Fruit fly (Drosophila melanogaster) S2 (cell line): Measurements from ENCODE around the gene CG10376.

Source experiments
- CG8478 ChIP-seq: fragments of >200 bp; optimal IDR thresholded peaks from 2 replicates; lab custom pipeline; 2018
- CTCF ChIP-seq, 2 experiments: fragments of >200 bp; optimal IDR thresholded peaks; 2 replicates each; lab custom pipeline; 2018

Gene CG10376

DNA sequence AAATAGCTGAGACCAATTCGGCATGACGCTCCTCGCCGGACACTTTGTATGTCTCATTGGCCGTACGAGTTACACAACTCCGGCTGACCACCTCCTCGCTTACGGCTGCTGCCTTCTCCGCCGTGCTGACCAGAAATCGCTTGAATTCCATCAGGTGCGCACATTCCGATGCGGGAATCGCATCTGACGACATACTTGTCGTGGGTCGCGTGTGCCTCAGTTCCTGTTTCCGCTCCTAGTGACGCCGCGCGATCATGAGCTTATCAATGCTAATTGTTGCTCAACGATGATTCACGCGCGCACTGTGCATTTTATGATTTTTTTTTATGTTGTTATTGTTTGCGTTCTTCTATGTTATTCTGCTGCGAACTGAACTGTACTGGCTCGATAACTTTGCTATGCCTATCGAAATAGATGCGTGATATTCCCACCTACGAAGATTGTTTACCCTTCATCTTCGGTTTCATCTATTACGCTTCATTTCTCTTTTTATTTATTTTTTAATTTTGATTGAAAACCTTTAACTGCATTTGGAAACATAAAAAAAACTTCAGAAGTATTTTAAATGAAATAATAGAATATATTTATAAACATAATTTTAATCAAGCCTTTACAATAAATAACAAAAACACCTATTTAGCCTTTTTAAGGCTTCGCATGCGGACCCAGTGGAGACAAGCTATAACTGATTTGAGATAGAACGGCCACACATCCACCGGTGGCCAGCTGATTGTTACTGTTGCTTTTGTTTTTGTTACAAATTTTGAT is at the start of gene CG10376, which contains the start of gene CG10343:
Gene CG10376, minus strand, starts transcription at position 385 of the 768 bp plus-strand sequence.
Gene CG10343, plus strand, starts transcription at position 753 of the 768 bp plus-strand sequence.
- TF ChIP-seq CTCF (optimal IDR thresholded peaks at IDR 0.05; lab: Kevin White, UChicago) (no peak), CG8478 (lab: Kevin White, UChicago) (no peak)

DNA sequence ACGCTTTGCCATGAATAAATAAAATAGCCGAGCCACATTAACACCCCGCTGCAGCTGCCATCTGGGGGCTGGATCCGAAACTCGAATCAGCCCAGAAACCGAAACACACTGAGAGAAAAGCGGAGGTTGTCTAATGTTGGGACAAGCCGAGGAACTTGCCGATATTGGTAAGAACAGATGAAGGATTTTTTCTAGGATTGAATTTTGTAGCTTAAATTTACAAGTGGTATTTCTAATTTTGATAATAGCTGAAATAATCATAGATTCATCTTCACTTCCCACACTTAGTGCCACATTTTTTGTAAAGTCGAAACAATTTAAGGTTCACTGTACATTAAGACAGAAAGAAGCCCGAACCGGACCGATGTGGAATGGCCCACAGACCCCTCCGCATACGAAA is 49.1 kb upstream of the CG10376 start:
- no peak for TF ChIP-seq CG8478 (lab: Kevin White, UChicago)
- no peak for TF ChIP-seq CTCF (optimal IDR thresholded peaks at IDR 0.05; lab: Kevin White, UChicago)

DNA sequence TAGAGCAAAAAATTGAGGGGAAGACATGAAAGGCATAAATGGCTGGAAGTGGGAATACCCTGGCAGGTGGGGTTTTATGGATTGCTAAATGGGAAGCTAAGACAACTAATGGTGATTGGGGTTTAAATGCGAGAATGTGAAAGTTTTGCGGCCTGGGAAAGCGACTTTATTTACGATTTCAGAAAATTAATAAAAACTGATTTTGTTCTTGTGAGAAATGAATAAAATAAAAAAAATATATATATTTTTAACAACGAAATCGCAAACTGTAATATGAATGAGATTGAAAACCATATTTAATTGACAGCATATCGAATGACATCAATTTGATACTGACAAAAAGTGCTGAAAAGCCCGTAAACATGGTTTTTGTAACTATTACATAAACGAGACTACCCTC is 48.4 kb upstream of the CG10376 start:
- no peak for TF ChIP-seq CTCF (optimal IDR thresholded peaks at IDR 0.05; lab: Kevin White, UChicago)

DNA sequence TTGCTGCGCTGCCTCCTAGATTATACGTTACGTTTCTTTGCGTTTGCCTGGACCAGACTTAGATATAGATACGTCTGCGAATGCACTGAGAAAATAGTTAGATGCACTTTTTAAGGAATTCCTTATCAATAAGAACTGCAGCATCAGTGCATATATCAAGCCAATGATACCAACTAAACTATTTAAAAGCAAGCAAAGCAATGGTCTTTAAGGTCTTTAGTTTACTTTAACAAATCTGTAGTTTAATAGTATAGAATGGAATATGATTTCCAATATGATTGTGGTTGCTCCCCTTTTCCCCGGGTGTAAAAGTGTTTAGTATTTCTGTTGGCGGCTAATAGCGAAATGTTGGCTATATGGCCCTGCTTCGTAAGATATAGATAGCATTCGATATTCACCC is 43.8 kb upstream of the CG10376 start:
- TF ChIP-seq CTCF (optimal IDR thresholded peaks at IDR 0.05; lab: Kevin White, UChicago) (no peak), CG8478 (lab: Kevin White, UChicago) (no peak)

DNA sequence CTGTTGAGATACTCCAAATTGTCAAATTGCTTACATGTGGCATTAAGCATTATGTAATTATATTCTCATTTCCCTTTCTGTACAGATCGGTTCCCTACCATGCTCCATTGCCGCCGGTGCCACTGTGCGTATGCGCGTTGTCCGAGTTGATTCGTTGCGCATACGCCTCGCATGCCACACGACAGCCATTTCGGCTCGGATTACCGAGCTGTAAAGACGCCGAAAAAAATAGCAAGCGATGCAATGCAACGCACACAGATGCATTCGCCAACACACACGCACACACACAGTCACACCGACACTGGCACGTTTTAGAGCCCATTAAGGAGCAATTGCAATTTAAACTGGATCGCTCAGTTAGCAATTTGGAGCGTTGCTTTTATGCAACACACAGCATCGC is 42.5 kb upstream of the CG10376 start:
- TF ChIP-seq CTCF (optimal IDR thresholded peaks at IDR 0.05; lab: Kevin White, UChicago) (no peak), CG8478 (lab: Kevin White, UChicago) (no peak)

DNA sequence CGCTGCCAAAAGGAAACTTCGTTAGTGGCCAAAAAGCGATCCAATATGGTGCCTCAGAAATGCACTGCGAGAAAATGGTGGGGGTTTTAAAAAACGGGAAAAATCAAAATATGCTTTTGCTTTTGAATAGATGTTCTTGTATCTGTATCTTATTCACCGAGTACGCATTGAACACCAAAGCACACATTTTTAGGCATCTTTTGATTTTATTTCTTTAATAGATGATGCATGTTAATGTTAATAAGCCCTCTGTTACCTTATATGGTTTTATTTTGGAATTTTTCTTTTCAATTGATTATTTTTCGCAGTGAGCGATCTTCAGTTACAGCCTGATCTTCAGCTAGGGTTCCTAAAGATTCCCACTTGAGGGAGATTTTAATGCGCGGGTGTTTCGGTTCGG is 41.0 kb upstream of the CG10376 start:
- TF ChIP-seq CG8478 (lab: Kevin White, UChicago) (no peak), CTCF (optimal IDR thresholded peaks at IDR 0.05; lab: Kevin White, UChicago) (no peak)

DNA sequence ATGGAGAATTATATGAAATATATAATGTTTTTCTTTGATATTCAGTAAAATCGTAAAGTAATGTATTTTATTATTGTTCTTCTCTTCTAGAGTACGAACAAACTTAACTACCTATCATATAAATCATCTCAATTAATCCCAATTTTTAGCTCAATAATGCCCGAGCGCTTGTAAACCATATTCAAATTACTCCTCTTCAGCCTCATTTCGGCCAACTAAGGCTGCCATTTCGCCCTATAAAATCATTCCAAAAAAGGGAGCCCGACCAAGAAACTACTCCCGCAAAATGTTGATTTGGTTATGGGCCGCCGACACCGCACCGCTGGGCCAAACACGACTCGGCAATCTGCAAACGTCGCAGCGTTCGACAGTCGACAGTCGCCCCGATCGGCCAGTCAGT is 39.8 kb upstream of the CG10376 start:
- TF ChIP-seq CTCF (optimal IDR thresholded peaks at IDR 0.05; lab: Kevin White, UChicago) (no peak), CG8478 (lab: Kevin White, UChicago) (no peak)

DNA sequence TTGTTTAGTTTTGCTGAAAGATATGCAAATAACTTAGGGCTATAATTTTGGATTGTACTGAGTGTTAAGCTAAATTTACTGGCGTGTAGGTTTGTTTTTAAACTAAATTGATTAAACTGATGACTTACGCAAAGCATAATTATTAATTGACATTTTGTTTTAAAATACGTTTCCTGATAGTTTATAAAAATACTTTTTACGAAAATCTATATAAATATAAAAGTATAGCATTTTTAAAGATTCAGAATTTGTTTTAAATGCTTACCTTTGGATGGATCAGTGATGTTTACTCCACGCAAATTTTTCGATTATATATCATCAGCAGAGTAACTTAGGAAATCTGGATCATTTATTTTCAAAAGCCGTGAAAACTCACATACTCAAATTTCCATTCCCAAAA is 37.1 kb upstream of the CG10376 start, which contains the start of the genes CG42752 and CG15167:
Gene CG42752, minus strand, starts transcription at position 101 of the 400 bp plus-strand sequence.
Gene CG15167, plus strand, starts transcription at position 349 of the 400 bp plus-strand sequence.
- TF ChIP-seq CTCF (optimal IDR thresholded peaks at IDR 0.05; lab: Kevin White, UChicago) (no peak), CG8478 (lab: Kevin White, UChicago) (no peak)

DNA sequence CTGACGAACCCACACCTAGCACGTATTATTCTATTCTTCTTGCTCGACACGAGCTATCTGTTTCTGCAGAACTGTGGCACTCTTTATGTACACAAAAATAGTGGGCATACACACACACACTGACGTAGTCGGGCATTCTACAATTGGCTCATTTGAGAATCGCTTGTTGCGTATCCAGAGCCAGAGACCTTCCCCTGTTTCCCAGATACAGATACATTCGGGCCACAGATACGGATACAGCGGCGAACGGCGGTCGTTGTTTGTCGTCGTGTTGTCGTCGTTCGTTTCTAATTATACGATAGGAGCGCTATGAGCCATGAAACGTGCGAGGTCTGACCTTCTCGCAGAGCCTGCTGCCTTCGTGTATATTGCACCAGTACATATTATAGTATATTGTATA is 34.3 kb upstream of the CG10376 start:
- TF ChIP-seq CTCF (optimal IDR thresholded peaks at IDR 0.05; lab: Kevin White, UChicago) (no peak), CG8478 (lab: Kevin White, UChicago) (no peak)

DNA sequence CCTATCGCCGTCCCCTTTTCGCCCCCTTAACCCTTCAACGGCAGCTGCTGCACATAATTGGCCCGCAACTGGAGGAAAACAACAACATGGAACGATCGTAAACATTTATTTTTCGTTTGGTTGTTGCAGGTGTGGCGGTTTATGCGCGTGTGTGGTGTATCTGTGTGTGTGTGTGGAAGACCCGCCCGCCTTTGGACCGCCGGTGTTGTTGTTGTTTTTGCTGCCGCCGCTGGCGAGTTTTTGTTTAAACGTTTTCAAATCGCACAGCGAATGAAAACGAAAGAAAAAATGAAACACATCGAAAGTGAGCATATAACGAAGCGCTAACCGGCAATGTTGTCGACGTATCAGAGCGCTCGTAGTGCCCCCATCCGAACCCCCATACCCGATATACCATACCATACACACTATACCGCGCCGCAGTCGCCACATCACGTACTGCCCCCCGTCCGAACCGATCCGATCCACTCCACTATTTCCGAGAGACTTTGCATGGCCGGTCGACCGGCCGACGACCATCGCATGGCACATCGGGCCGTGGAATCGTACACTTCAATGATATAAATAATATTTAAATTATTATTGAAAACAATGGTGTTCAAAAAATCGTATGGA is 32.8 kb upstream of the CG10376 start:
- TF ChIP-seq CG8478 (lab: Kevin White, UChicago) (no peak), CTCF (optimal IDR thresholded peaks at IDR 0.05; lab: Kevin White, UChicago) (no peak)

DNA sequence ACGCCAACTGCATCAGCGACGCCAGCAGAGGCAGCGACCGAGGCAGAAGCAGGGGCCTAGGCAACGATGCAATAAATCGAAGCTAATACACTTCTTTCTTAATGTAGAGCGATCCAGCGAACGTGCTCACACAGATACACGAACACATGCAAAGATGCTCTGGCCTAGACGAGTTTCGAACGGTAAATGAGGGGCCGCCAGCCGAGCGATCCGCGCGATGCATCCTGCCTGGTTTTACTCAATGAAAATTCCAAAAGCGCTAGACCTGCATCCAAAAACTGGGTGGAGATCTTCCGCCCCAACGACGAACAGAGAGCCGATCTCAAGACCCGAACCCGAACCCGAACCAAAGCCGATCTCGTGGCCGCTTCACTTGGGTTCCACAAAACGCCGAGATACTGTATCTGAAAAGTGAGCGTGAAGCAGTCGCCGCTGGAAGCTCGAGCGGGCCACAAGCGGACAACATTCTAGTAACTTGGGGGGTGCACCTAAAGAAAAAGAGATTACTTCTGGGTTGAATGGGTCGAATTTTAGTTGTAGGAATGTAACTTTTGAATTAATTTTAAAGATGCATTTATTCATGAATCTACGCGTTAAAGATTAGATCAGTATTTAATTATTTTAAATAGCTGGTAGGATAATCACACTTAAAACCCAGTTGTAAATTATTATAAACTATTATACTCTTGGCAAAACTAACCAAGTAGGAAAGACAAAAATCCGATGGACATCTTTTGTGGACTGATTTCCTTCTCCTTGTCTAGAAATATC is 30.0 kb upstream of the CG10376 start:
- TF ChIP-seq CTCF (optimal IDR thresholded peaks at IDR 0.05; lab: Kevin White, UChicago) (no peak), CG8478 (lab: Kevin White, UChicago) (no peak)

DNA sequence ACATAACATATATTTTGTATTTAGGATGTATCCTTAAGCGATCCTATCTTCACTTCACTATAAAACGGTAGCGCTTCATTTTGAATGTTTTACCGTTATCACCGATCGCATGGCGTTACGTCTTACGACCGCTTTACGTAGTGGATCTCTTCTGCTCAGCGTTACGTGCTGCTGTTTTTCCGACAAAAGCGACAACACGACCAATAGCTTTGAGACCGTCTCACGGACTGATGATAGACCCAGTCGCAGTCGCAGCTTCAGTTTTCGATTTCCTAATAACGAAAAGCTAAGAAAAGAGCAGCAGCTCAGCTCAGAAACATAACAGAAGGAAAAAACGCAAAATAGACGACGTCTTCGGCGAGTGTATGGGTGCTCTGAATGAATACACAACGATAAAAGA is 29.4 kb upstream of the CG10376 start, which contains the start of gene CG10348:
Gene CG10348, minus strand, starts transcription at position 234 of the 400 bp plus-strand sequence.
- no peak for TF ChIP-seq CG8478 (lab: Kevin White, UChicago)

DNA sequence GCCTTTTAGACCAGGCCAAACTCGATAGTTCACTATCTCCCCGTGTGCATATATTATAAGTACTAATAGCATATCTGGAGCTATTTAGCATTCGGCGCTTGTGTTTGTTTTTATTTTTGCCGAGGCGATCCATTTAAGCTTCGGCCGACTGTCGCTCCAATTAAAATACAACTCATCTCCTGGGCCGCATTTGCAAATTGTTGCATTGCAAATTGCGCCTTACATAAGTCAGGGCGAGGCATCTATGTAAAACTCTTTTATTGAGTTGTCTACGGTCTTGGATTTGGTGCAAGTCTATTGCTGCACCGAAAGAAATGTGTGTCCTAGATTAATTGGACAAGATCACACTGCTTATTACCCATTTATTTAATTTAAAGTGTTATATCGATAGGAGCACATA is 25.1 kb upstream of the CG10376 start:
- no peak for TF ChIP-seq CTCF (optimal IDR thresholded peaks at IDR 0.05; lab: Kevin White, UChicago)
- no peak for TF ChIP-seq CG8478 (lab: Kevin White, UChicago)

DNA sequence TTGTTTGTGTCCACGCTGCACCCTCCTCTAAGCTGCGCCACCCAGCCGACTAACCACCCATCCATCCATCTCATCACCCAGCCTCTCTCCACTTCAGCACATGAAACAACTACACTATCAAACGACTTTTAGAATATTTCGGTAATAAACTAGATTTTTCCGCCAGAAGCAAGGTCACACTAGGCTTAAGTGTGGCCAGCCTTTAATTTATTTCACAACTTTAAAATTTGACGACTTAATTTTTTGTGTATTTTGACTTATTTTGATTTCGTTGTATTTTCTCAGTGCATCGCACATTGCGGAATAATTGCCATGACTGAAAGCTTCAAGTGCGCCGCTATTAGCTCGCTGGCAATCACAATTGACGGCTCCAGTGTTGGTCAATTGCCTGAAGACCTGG is 21.9 kb upstream of the CG10376 start:
- TF ChIP-seq CG8478 (lab: Kevin White, UChicago) = no peak
- no peak for TF ChIP-seq CTCF (optimal IDR thresholded peaks at IDR 0.05; lab: Kevin White, UChicago)

DNA sequence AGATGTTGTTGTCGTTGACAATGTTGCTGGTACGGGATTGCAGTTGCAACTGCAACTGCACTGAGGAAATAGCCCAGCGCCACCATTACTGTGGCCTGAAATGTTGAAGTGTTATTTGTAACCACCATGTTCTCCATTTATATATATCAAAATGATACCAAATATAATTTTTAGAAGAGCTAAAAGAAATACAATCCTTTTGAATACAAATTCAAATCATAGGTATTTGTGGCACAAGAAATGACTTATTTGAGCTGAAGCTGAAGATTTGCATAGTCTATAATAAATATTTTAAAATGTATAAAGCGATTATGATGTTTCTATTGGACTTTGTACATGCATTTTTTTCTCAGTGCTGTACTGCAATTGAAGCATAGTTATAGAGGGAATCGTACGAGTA is 16.7 kb upstream of the CG10376 start:
- TF ChIP-seq CG8478 (lab: Kevin White, UChicago) (no peak), CTCF (optimal IDR thresholded peaks at IDR 0.05; lab: Kevin White, UChicago) (no peak)
